Worm (Caenorhabditis elegans) whole organism, midembryonic: ENCODE results near the gene R09B5.11.

Source experiments
- flt-1 ChIP-seq: fragments of 200-800 bp; sonication (Bioruptor generic); IDR thresholded peaks from 2 replicates; pipeline ENCODE4 v1.3.6; 2022; ENCODE audit warnings: missing genetic modification characterization, missing compliant biosample characterization
- klf-2 ChIP-seq: fragments of 200-800 bp; sonication (Bioruptor generic); conservative IDR thresholded peaks from 2 replicates; pipeline ENCODE4 v1.3.6; 2022; ENCODE audit warnings: missing genetic modification reagents, missing genetic modification characterization, missing compliant biosample characterization
- med-1 ChIP-seq: sonication (generic microtip); optimal IDR thresholded peaks from 2 replicates; lab custom pipeline; 2017; ENCODE audit warnings: missing genetic modification characterization, mild to moderate bottlenecking, missing compliant biosample characterization, antibody characterized with exemption, missing genetic modification reagents; ENCODE audit not compliant: insufficient read depth
- ref-1 ChIP-seq: fragments of 200-800 bp; sonication (Bioruptor generic); conservative IDR thresholded peaks from 2 replicates; pipeline ENCODE4 v1.3.6; 2022; ENCODE audit warnings: missing genetic modification reagents, missing genetic modification characterization, missing compliant biosample characterization
- ztf-23 ChIP-seq: fragments of 200-800 bp; sonication (Bioruptor generic); IDR thresholded peaks from 2 replicates; pipeline ENCODE4 v1.3.6; 2022; ENCODE audit warnings: missing genetic modification reagents, missing genetic modification characterization, missing compliant biosample characterization
- ztf-29 ChIP-seq: fragments of 200-800 bp; sonication (Bioruptor generic); IDR thresholded peaks from 2 replicates; pipeline ENCODE4 v1.3.6; 2022; ENCODE audit warnings: missing genetic modification reagents, missing genetic modification characterization, missing compliant biosample characterization

DNA sequence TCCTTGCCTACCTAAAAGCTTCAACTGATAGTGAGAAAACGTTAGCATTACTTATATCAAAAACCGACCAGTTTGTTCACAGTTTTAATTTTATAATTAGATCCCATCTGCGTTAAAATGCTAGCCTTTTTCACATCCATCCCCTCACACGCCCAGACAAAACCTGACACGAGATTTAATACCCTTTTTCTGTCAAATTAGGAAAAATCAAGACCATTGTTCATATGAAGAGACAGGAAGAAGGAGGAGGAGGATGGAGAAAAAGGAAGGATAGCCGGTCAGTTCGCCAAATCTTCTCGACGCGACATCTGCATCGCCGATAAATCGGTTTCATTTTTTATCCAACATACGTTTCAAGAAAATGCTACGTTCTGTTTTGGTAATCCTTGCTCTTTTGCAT lies 8.7 kb downstream of the R09B5.11 start, which contains the start of gene cnc-3:
- TF ChIP-seq ref-1 (GFP tag; lab: Robert Waterston, UW) (no peak), klf-2 (GFP tag; lab: Robert Waterston, UW) (no peak), ztf-23 (GFP tag; lab: Robert Waterston, UW) (no peak), med-1 (GFP tag; lab: Kevin White, UChicago) (no peak), flt-1 (GFP tag; lab: Robert Waterston, UW) (no peak), ztf-29 (no peak)
